Fruit fly (Drosophila melanogaster) whole organism, wandering third instar larva: ENCODE data around the gene pHCl-1.
A peak's percentile ranks its signal among the peaks of the same experiment; 100 is the strongest.

Source experiments
- Abd-B ChIP-seq: fragments of >200 bp; optimal IDR thresholded peaks from 2 replicates; lab custom pipeline; 2017; ENCODE audit warnings: missing biosample characterization, missing genetic modification characterization
- CG32264 ChIP-seq: fragments of 200-800 bp; sonication (Bioruptor generic); optimal IDR thresholded peaks from 2 replicates; lab custom pipeline; 2016; ENCODE audit warnings: missing biosample characterization, missing genetic modification characterization
- CG9705 ChIP-seq: fragments of 200-800 bp; sonication (Bioruptor generic); optimal IDR thresholded peaks from 2 replicates; lab custom pipeline; 2018; ENCODE audit warnings: missing biosample characterization, mild to moderate bottlenecking, missing genetic modification characterization
- CrebA ChIP-seq: fragments of 200-800 bp; sonication (Bioruptor generic); optimal IDR thresholded peaks from 2 replicates; lab custom pipeline; 2016; ENCODE audit warnings: missing biosample characterization, mild to moderate bottlenecking, missing genetic modification characterization, borderline replicate concordance
- Dfd ChIP-seq: fragments of >200 bp; optimal IDR thresholded peaks from 2 replicates; lab custom pipeline; 2017; ENCODE audit warnings: missing biosample characterization, missing genetic modification characterization
- Dif ChIP-seq: fragments of 200-275, 200-300 bp; sonication (Bioruptor generic); optimal IDR thresholded peaks from 2 replicates; lab custom pipeline; 2018; ENCODE audit warnings: missing biosample characterization, missing genetic modification characterization; ENCODE audit not compliant: partially characterized antibody
- GATAd ChIP-seq: sonication (Bioruptor generic); optimal IDR thresholded peaks from 2 replicates; lab custom pipeline; 2016; ENCODE audit warnings: missing biosample characterization, missing genetic modification characterization
- HLH106 ChIP-seq: fragments of 200-800 bp; optimal IDR thresholded peaks from 3 replicates; lab custom pipeline; 2019; ENCODE audit warnings: missing biosample characterization, mild to moderate bottlenecking, missing genetic modification characterization, moderate library complexity
- Hnf4 ChIP-seq: fragments of 200-800 bp; sonication (Bioruptor generic); optimal IDR thresholded peaks from 2 replicates; lab custom pipeline; 2016; ENCODE audit warnings: missing biosample characterization, mild to moderate bottlenecking, missing genetic modification characterization
- Hr78 ChIP-seq: fragments of >200 bp; optimal IDR thresholded peaks from 2 replicates; lab custom pipeline; 2017; ENCODE audit warnings: missing biosample characterization, missing genetic modification characterization
- Hr83 ChIP-seq: fragments of 200-300 bp; sonication (Bioruptor generic); optimal IDR thresholded peaks from 2 replicates; lab custom pipeline; 2016; ENCODE audit warnings: missing biosample characterization, mild to moderate bottlenecking, missing genetic modification characterization, moderate library complexity; ENCODE audit not compliant: poor library complexity, severe bottlenecking
- Jra ChIP-seq: sonication (Bioruptor generic); optimal IDR thresholded peaks from 2 replicates; lab custom pipeline; 2016; ENCODE audit warnings: missing biosample characterization, missing genetic modification characterization
- Mio ChIP-seq: sonication (Bioruptor generic); optimal IDR thresholded peaks from 2 replicates; lab custom pipeline; 2016; ENCODE audit warnings: missing biosample characterization, missing genetic modification characterization
- Myc ChIP-seq: fragments of >200 bp; optimal IDR thresholded peaks from 2 replicates; lab custom pipeline; 2017
- N ChIP-seq: fragments of >200 bp; optimal IDR thresholded peaks from 2 replicates; lab custom pipeline; 2018; ENCODE audit warnings: missing biosample characterization, missing external identifiers, missing genetic modification characterization
- OdsH ChIP-seq: fragments of 200-800 bp; sonication (Bioruptor generic); optimal IDR thresholded peaks from 2 replicates; lab custom pipeline; 2016; ENCODE audit warnings: missing biosample characterization, mild to moderate bottlenecking, missing genetic modification characterization
- Sp1 ChIP-seq: fragments of 200-800 bp; sonication (Bioruptor generic); optimal IDR thresholded peaks from 3 replicates; lab custom pipeline; 2019; ENCODE audit warnings: missing biosample characterization, mild to moderate bottlenecking, missing genetic modification characterization, moderate library complexity
- Vsx2 ChIP-seq: fragments of 200-300, 225-300 bp; sonication (Bioruptor generic); optimal IDR thresholded peaks from 2 replicates; lab custom pipeline; 2018; ENCODE audit warnings: missing biosample characterization, missing genetic modification characterization; ENCODE audit not compliant: partially characterized antibody
- br ChIP-seq: fragments of 200-800 bp; sonication (Bioruptor generic); optimal IDR thresholded peaks from 2 replicates; lab custom pipeline; 2016; ENCODE audit warnings: missing biosample characterization, missing genetic modification characterization
- brk ChIP-seq: fragments of 200-800 bp; sonication (Bioruptor generic); optimal IDR thresholded peaks from 2 replicates; lab custom pipeline; 2016; ENCODE audit warnings: missing biosample characterization, mild to moderate bottlenecking, missing genetic modification characterization
- dl ChIP-seq, 2 experiments: fragments of 175-275, 200-275 bp in 1 of 2; fragments of 200-275 bp in 1 of 2; sonication (Bioruptor generic); optimal IDR thresholded peaks; lab custom pipeline; 2018; ENCODE audit warnings: mild to moderate bottlenecking in 2 of 2, missing biosample characterization in 2 of 2, missing genetic modification characterization in 2 of 2, moderate library complexity in 2 of 2; ENCODE audit not compliant: partially characterized antibody in 2 of 2, insufficient read depth in 1 of 2
- dmrt93B ChIP-seq: fragments of 200-800 bp; sonication (Bioruptor generic); optimal IDR thresholded peaks from 2 replicates; lab custom pipeline; 2018; ENCODE audit warnings: missing biosample characterization, mild to moderate bottlenecking, missing genetic modification characterization
- dsf ChIP-seq: sonication (Bioruptor generic); optimal IDR thresholded peaks from 2 replicates; lab custom pipeline; 2016; ENCODE audit warnings: missing biosample characterization, missing genetic modification characterization, borderline replicate concordance
- ey ChIP-seq: fragments of 200-800 bp; sonication (Bioruptor generic); optimal IDR thresholded peaks from 2 replicates; lab custom pipeline; 2016; ENCODE audit warnings: missing biosample characterization, missing genetic modification characterization
- foxo ChIP-seq, 2 experiments: fragments of 200-800 bp; sonication (Bioruptor generic); optimal IDR thresholded peaks; 2 replicates in 1 of 2; 3 replicates in 1 of 2; lab custom pipeline; 2016 to 2017; ENCODE audit warnings: missing biosample characterization in 2 of 2, missing genetic modification characterization in 2 of 2
- fru ChIP-seq: fragments of 200-800 bp; sonication (Bioruptor generic); optimal IDR thresholded peaks from 3 replicates; lab custom pipeline; 2016; ENCODE audit warnings: missing biosample characterization, mild to moderate bottlenecking, missing genetic modification characterization
- h ChIP-seq: fragments of 200-800 bp; sonication (Bioruptor generic); optimal IDR thresholded peaks from 3 replicates; lab custom pipeline; 2016; ENCODE audit warnings: missing biosample characterization, mild to moderate bottlenecking, missing genetic modification characterization
- jim ChIP-seq: fragments of 175-275, 200-325 bp; sonication (Bioruptor generic); optimal IDR thresholded peaks from 2 replicates; lab custom pipeline; 2016; ENCODE audit warnings: missing biosample characterization, mild to moderate bottlenecking, missing genetic modification characterization
- lola ChIP-seq: fragments of >200 bp; optimal IDR thresholded peaks from 2 replicates; lab custom pipeline; 2017; ENCODE audit warnings: missing biosample characterization, missing genetic modification characterization
- pan ChIP-seq: fragments of >200 bp; optimal IDR thresholded peaks from 2 replicates; lab custom pipeline; 2017
- psq ChIP-seq: fragments of 200-800 bp; sonication (Bioruptor generic); optimal IDR thresholded peaks from 3 replicates; lab custom pipeline; 2017; ENCODE audit warnings: missing biosample characterization, mild to moderate bottlenecking, missing genetic modification characterization, moderate library complexity
- rgr ChIP-seq: fragments of 200-800 bp; sonication (Bioruptor generic); optimal IDR thresholded peaks from 3 replicates; lab custom pipeline; 2016; ENCODE audit warnings: missing biosample characterization, mild to moderate bottlenecking, missing genetic modification characterization
- sage ChIP-seq: fragments of 200-800 bp; sonication (Bioruptor generic); optimal IDR thresholded peaks from 2 replicates; lab custom pipeline; 2016; ENCODE audit warnings: missing biosample characterization, mild to moderate bottlenecking, missing genetic modification characterization
- sv ChIP-seq: fragments of 200-800 bp; sonication (Bioruptor generic); optimal IDR thresholded peaks from 3 replicates; lab custom pipeline; 2016; ENCODE audit warnings: missing biosample characterization, missing genetic modification characterization
- tai ChIP-seq: sonication (Bioruptor generic); optimal IDR thresholded peaks from 2 replicates; lab custom pipeline; 2016; ENCODE audit warnings: missing biosample characterization, missing genetic modification characterization
- usp ChIP-seq: fragments of >200 bp; optimal IDR thresholded peaks from 2 replicates; lab custom pipeline; 2017; ENCODE audit warnings: missing biosample characterization, missing genetic modification characterization
- woc ChIP-seq: sonication (Bioruptor generic); optimal IDR thresholded peaks from 2 replicates; lab custom pipeline; 2016; ENCODE audit warnings: missing biosample characterization, mild to moderate bottlenecking, missing genetic modification characterization

The pHCl-1 gene

dm6 chr3L:15898952-15899351 lies at the start of gene pHCl-1:
TSS of gene pHCl-1 (minus strand) at chr3L:15899029.
- no peak for TF ChIP-seq Dfd
- no peak for TF ChIP-seq GATAd (GFP tag; lab: Kevin White, UChicago)

dm6 chr3L:15940823-15941222 lies 42.0 kb upstream of the pHCl-1 start:
- TF ChIP-seq woc (GFP tag; lab: Kevin White, UChicago) (peak; percentile 70), Myc (lab: Kevin White, UChicago) (no peak), foxo (GFP tag; optimal IDR thresholded peaks at IDR 0.05; lab: Kevin White, UChicago) (peak in 1 of 2 experiments; percentile 83), rgr (GFP tag; lab: Kevin White, UChicago) (peak; percentile 88), fru (peak; percentile 76), OdsH (GFP tag; lab: Kevin White, UChicago) (peak; percentile 89), brk (peak; percentile 63), HLH106 (tag; lab: Kevin White, UChicago) (peak; percentile 91), N (GFP tag; lab: Kevin White, UChicago) (no peak), sage (peak; percentile 80), dsf (GFP tag; lab: Kevin White, UChicago) (peak; percentile 39), Hnf4 (GFP tag; lab: Kevin White, UChicago) (peak; percentile 80), GATAd (GFP tag; lab: Kevin White, UChicago) (peak; percentile 43), psq (GFP tag; lab: Kevin White, UChicago) (peak; percentile 74), CG9705 (GFP tag; lab: Kevin White, UChicago) (peak; percentile 72), ey (GFP tag; lab: Kevin White, UChicago) (peak; percentile 87), h (GFP tag; lab: Kevin White, UChicago) (peak; percentile 92), dmrt93B (GFP tag; lab: Kevin White, UChicago) (peak; percentile 77), Jra (GFP tag; lab: Kevin White, UChicago) (peak; percentile 29), usp (GFP tag; lab: Kevin White, UChicago) (no peak), Sp1 (GFP tag; lab: Kevin White, UChicago) (peak; percentile 86), pan (lab: Kevin White, UChicago) (no peak), br (peak; percentile 88), CrebA (GFP tag; lab: Kevin White, UChicago) (no peak)

- no peak for TF ChIP-seq woc (GFP tag; lab: Kevin White, UChicago)
- TF ChIP-seq foxo (GFP tag; optimal IDR thresholded peaks at IDR 0.05; lab: Kevin White, UChicago) = peak in 1 of 2 experiments; percentile 24
- peak; percentile 37 for TF ChIP-seq Dif
- TF ChIP-seq dmrt93B (GFP tag; lab: Kevin White, UChicago) = no peak
- TF ChIP-seq fru = peak; percentile 11
- no peak for TF ChIP-seq Myc (lab: Kevin White, UChicago)
- TF ChIP-seq HLH106 (tag; lab: Kevin White, UChicago) = peak; percentile 39
- peak; percentile 76 for TF ChIP-seq sv (GFP tag; lab: Kevin White, UChicago)
- no peak for TF ChIP-seq h (GFP tag; lab: Kevin White, UChicago)
- TF ChIP-seq Mio (GFP tag; lab: Kevin White, UChicago) = no peak
- TF ChIP-seq lola (GFP tag; lab: Kevin White, UChicago) = no peak
- no peak for TF ChIP-seq jim (GFP tag; lab: Kevin White, UChicago)
- TF ChIP-seq, all 38 proteins: peak for 5
Measured at dm6 chr3L:15924811-15925437, 26.1 kb upstream of the pHCl-1 start, which contains the start of gene sff. TSS of gene sff (minus strand) at chr3L:15924861.

dm6 chr3L:15924319-15924718 lies 25.5 kb upstream of the pHCl-1 start:
- no peak for TF ChIP-seq CG9705 (GFP tag; lab: Kevin White, UChicago)
- no peak for TF ChIP-seq usp (GFP tag; lab: Kevin White, UChicago)
- no peak for TF ChIP-seq dmrt93B (GFP tag; lab: Kevin White, UChicago)
- peak; percentile 57 for TF ChIP-seq Dfd

dm6 chr3L:15923352-15923751 lies 24.5 kb upstream of the pHCl-1 start:
- TF ChIP-seq Abd-B (GFP tag; lab: Kevin White, UChicago) (no peak), CG32264 (GFP tag; lab: Kevin White, UChicago) (no peak), woc (GFP tag; lab: Kevin White, UChicago) (no peak), Dfd (no peak), Sp1 (GFP tag; lab: Kevin White, UChicago) (peak; percentile 13), rgr (GFP tag; lab: Kevin White, UChicago) (peak; percentile 10), lola (GFP tag; lab: Kevin White, UChicago) (no peak), dsf (GFP tag; lab: Kevin White, UChicago) (no peak), dl (GFP tag; optimal IDR thresholded peaks at IDR 0.05; lab: Kevin White, UChicago; ENCODE audit: insufficient read depth in 1 of 2, partially characterized antibody in 2 of 2) (no peak), h (GFP tag; lab: Kevin White, UChicago) (peak; percentile 27), pan (lab: Kevin White, UChicago) (no peak), sage (no peak), jim (GFP tag; lab: Kevin White, UChicago) (no peak), Hr83 (no peak), Hr78 (no peak), dmrt93B (GFP tag; lab: Kevin White, UChicago) (no peak), psq (GFP tag; lab: Kevin White, UChicago) (no peak), usp (GFP tag; lab: Kevin White, UChicago) (no peak), foxo (GFP tag; optimal IDR thresholded peaks at IDR 0.05; lab: Kevin White, UChicago) (no peak), Dif (no peak), Hnf4 (GFP tag; lab: Kevin White, UChicago) (no peak), Vsx2 (GFP tag; lab: Kevin White, UChicago) (no peak), tai (GFP tag; lab: Kevin White, UChicago) (no peak), OdsH (GFP tag; lab: Kevin White, UChicago) (no peak), CG9705 (GFP tag; lab: Kevin White, UChicago) (no peak), brk (no peak)
